Fruit fly (Drosophila melanogaster): ENCODE measurements around the gene RunxB.

Gene RunxB

DNA sequence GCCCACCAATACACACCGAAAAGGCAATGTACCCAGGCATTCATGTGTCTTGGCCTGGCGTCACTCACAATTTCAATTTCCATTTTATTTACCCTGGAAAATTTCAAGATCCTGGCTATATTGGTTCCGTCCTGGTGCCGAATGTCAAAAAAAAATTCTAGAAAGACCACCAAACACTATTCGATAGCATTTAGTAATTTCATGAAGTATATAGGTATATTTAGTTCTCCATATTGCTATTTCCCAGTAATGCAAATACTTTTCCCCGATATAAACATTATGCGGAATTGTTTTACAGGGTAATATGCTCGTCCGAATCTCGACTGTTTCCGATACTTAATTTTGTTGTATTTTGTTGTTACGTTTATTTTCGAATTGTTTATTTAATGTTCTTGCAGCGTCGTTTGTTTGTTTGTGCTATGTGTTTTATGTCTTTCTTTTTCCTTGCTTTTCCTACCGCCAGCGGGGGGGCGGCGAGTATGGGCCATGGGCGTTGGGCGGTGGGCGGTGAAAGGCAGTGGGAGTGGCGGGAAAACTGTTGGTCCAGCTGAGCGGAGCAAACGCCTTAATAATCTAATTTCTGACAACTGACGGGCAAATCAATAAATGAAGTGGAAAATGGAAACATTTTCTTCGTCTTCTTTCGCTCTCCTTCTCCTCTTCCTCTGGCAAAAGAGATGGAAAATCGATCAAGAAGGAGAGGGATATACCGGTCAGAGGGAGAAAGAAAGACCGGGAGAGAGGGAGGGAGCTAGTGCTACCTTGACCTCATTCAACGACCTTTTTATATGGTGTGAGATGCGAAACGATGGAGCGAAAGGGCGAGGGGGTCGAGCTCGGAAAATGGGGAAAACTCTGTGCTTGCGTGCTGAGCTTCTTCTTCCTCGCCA is 42.3 kb upstream of the RunxB start (continued):
- TF ChIP-seq CG3919 (GFP tag; optimal IDR thresholded peaks at IDR 0.05) = peak; percentile 42
- no peak for TF ChIP-seq CG6808 (GFP tag; optimal IDR thresholded peaks at IDR 0.05)
- TF ChIP-seq achi (GFP tag; optimal IDR thresholded peaks at IDR 0.05) = peak; percentile 49
- peak; percentile 57 for TF ChIP-seq Smox (GFP tag; optimal IDR thresholded peaks at IDR 0.05)
- TF ChIP-seq CG7368 (GFP tag; optimal IDR thresholded peaks at IDR 0.05) = peak; percentile 53
- TF ChIP-seq acj6 (GFP tag; optimal IDR thresholded peaks at IDR 0.05) = peak; percentile 58
- peak; percentile 67 for TF ChIP-seq esn (GFP tag; optimal IDR thresholded peaks at IDR 0.05)
- TF ChIP-seq Sox15 (GFP tag; optimal IDR thresholded peaks at IDR 0.05) = peak; percentile 20
- TF ChIP-seq topi (GFP tag; optimal IDR thresholded peaks at IDR 0.05) = peak; percentile 66
- TF ChIP-seq fd85E (GFP tag; optimal IDR thresholded peaks at IDR 0.05) = no peak
- TF ChIP-seq Eip93F (GFP tag; optimal IDR thresholded peaks at IDR 0.05) = no peak
- TF ChIP-seq CG8119 (GFP tag; IDR thresholded peaks at IDR 0.05) = peak; percentile 59
- peak; percentile 9 for TF ChIP-seq CG6276 (GFP tag; optimal IDR thresholded peaks at IDR 0.05)
- no peak for TF ChIP-seq CG8319 (GFP tag; optimal IDR thresholded peaks at IDR 0.05)
- peak in 1 of 2 experiments; percentile 3 for TF ChIP-seq salr (GFP tag; optimal IDR thresholded peaks at IDR 0.05)
- TF ChIP-seq CG32006 (GFP tag; optimal IDR thresholded peaks at IDR 0.05) = peak; percentile 67
- TF ChIP-seq CG16779 (tag; optimal IDR thresholded peaks at IDR 0.05) = no peak
- TF ChIP-seq Blimp-1 (GFP tag; optimal IDR thresholded peaks at IDR 0.05) = no peak
- TF ChIP-seq Hr39 (GFP tag; optimal IDR thresholded peaks at IDR 0.05) = peak; percentile 73
- no peak for TF ChIP-seq CG6854 (GFP tag; optimal IDR thresholded peaks at IDR 0.05)
- peak; percentile 12 for TF ChIP-seq vri (GFP tag; optimal IDR thresholded peaks at IDR 0.05)
- TF ChIP-seq OdsH (GFP tag; optimal IDR thresholded peaks at IDR 0.05) = peak; percentile 53
- TF ChIP-seq CG9139 (GFP tag; optimal IDR thresholded peaks at IDR 0.05) = no peak
- peak; percentile 24 for TF ChIP-seq CG11902 (GFP tag; optimal IDR thresholded peaks at IDR 0.05)
- peak; percentile 49 for TF ChIP-seq Lpt (GFP tag; optimal IDR thresholded peaks at IDR 0.05)
- TF ChIP-seq eg (GFP tag; IDR thresholded peaks at IDR 0.05) = peak; percentile 60; the same call in 2 of the 3 replicates
- TF ChIP-seq lz (GFP tag; optimal IDR thresholded peaks at IDR 0.05) = peak; percentile 64
- no peak for TF ChIP-seq spab (GFP tag; optimal IDR thresholded peaks at IDR 0.05)
- TF ChIP-seq CG31627 (GFP tag; optimal IDR thresholded peaks at IDR 0.05) = peak; percentile 68
- peak; percentile 72 for TF ChIP-seq Met (GFP tag; optimal IDR thresholded peaks at IDR 0.05)

DNA sequence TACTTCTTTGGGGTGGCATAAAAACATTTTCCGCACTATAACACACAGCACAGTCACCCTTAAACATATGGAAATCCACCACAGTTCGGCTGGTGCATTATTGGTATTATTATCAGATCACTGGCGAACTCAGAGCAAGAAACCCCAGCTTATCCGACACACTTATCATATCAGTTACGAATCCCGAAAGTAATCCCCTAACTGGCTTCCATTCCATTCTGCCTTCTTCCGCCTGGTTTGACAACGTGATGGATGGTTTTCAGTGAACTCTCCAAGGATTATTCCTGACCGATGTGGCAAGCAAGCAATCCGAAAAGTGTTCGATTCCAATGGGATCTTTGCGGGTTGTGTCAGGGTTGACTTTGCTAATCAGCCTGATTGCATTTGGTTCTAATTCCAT is 39.3 kb upstream of the RunxB start:
- TF ChIP-seq CG11762 (GFP tag; optimal IDR thresholded peaks at IDR 0.05; ENCODE audit: insufficient read depth) = no peak
- TF ChIP-seq CG8632 (GFP tag; optimal IDR thresholded peaks at IDR 0.05) = no peak
- no peak for TF ChIP-seq Hr4 (GFP tag; optimal IDR thresholded peaks at IDR 0.05)
- no peak for TF ChIP-seq Blimp-1 (GFP tag; optimal IDR thresholded peaks at IDR 0.05)
- TF ChIP-seq lz (GFP tag; optimal IDR thresholded peaks at IDR 0.05) = no peak
- TF ChIP-seq Ets21C (GFP tag; optimal IDR thresholded peaks at IDR 0.05) = no peak
- no peak for TF ChIP-seq CG1621 (tag; optimal IDR thresholded peaks at IDR 0.05)
- TF ChIP-seq Eip78C (GFP tag) = no peak
- no peak for TF ChIP-seq CG16779 (tag; optimal IDR thresholded peaks at IDR 0.05)
- no peak for TF ChIP-seq salr (GFP tag; optimal IDR thresholded peaks at IDR 0.05)
- TF ChIP-seq Ets96B (tag; optimal IDR thresholded peaks at IDR 0.05) = no peak
- TF ChIP-seq Sox15 (GFP tag; optimal IDR thresholded peaks at IDR 0.05) = no peak
- TF ChIP-seq CG4318 (GFP tag; optimal IDR thresholded peaks at IDR 0.05) = no peak
- TF ChIP-seq fkh (GFP tag; optimal IDR thresholded peaks at IDR 0.05) = no peak
- TF ChIP-seq dsx (GFP tag; optimal IDR thresholded peaks at IDR 0.05; ENCODE audit: poor library complexity, severe bottlenecking) = no peak
- TF ChIP-seq eg (GFP tag; IDR thresholded peaks at IDR 0.05) = no peak
- no peak for TF ChIP-seq CG8119 (GFP tag; IDR thresholded peaks at IDR 0.05)
- TF ChIP-seq Hr39 (GFP tag; optimal IDR thresholded peaks at IDR 0.05) = no peak
